Fruit fly (Drosophila melanogaster): ENCODE results near the gene vkg.

Gene vkg

dm6 chr2L:5028091-5028490, at the start of gene vkg:
vkg (minus strand) TSS chr2L:5028191.
- TF ChIP-seq gl (tag; optimal IDR thresholded peaks at IDR 0.05), result no peak
- no peak for TF ChIP-seq CG17806 (tag; optimal IDR thresholded peaks at IDR 0.05)
- no peak for TF ChIP-seq CG34367 (tag; optimal IDR thresholded peaks at IDR 0.05)
- TF ChIP-seq EcR (GFP tag; optimal IDR thresholded peaks at IDR 0.05), result no peak
- no peak for TF ChIP-seq D1 (tag; optimal IDR thresholded peaks at IDR 0.05)
- TF ChIP-seq CG4496 (GFP tag; IDR thresholded peaks at IDR 0.05), result no peak
- TF ChIP-seq Snoo (tag; optimal IDR thresholded peaks at IDR 0.05), result no peak
- TF ChIP-seq Ets98B (GFP tag; IDR thresholded peaks at IDR 0.05), result no peak

- no peak for TF ChIP-seq fd96Ca (GFP tag; IDR thresholded peaks at IDR 0.05)
- TF ChIP-seq EcR (GFP tag; optimal IDR thresholded peaks at IDR 0.05), result peak; percentile 34
Measured at dm6 chr2L:5072357-5072756, 44.4 kb upstream of the vkg start.

dm6 chr2L:5070797-5071579, 43.0 kb upstream of the vkg start, which contains the start of gene RpL37A:
RpL37A (plus strand) TSS chr2L:5070957.
- TF ChIP-seq CG15710 (tag; optimal IDR thresholded peaks at IDR 0.05) (peak; percentile 16), D1 (tag; optimal IDR thresholded peaks at IDR 0.05) (peak; percentile 50), CG8301 (tag; optimal IDR thresholded peaks at IDR 0.05) (no peak), Pif1A (GFP tag; optimal IDR thresholded peaks at IDR 0.05) (peak; percentile 74), CG8159 (tag; optimal IDR thresholded peaks at IDR 0.05) (peak; percentile 91), CG34367 (tag; optimal IDR thresholded peaks at IDR 0.05) (peak; percentile 59), EcR (GFP tag; optimal IDR thresholded peaks at IDR 0.05) (no peak), CG32121 (GFP tag; IDR thresholded peaks at IDR 0.05) (no peak; the same call in 1 of the 2 replicates), CG4496 (GFP tag; IDR thresholded peaks at IDR 0.05) (peak; percentile 84), CG10348 (GFP tag; IDR thresholded peaks at IDR 0.05) (no peak), Pif1B (GFP tag; optimal IDR thresholded peaks at IDR 0.05) (no peak), Ets98B (GFP tag; IDR thresholded peaks at IDR 0.05) (peak; percentile 60), Snoo (tag; optimal IDR thresholded peaks at IDR 0.05) (peak; percentile 83), CG12605 (GFP tag; IDR thresholded peaks at IDR 0.05) (peak; percentile 58), gl (tag; optimal IDR thresholded peaks at IDR 0.05) (peak; percentile 62), CG9948 (tag; optimal IDR thresholded peaks at IDR 0.05) (no peak), CG13204 (GFP tag; optimal IDR thresholded peaks at IDR 0.05) (no peak), CG17806 (tag; optimal IDR thresholded peaks at IDR 0.05) (peak; percentile 32)

dm6 chr2L:5063936-5064335, 35.9 kb upstream of the vkg start:
- TF ChIP-seq CG8159 (tag; optimal IDR thresholded peaks at IDR 0.05), result no peak
- no peak for TF ChIP-seq CG32121 (GFP tag; IDR thresholded peaks at IDR 0.05)
- TF ChIP-seq CG14655 (GFP tag; optimal IDR thresholded peaks at IDR 0.05), result no peak
- no peak for TF ChIP-seq Snoo (tag; optimal IDR thresholded peaks at IDR 0.05)
- TF ChIP-seq CG13204 (GFP tag; optimal IDR thresholded peaks at IDR 0.05), result no peak
- TF ChIP-seq EcR (GFP tag; optimal IDR thresholded peaks at IDR 0.05), result no peak
- TF ChIP-seq CG12605 (GFP tag; IDR thresholded peaks at IDR 0.05), result no peak
- TF ChIP-seq Ets98B (GFP tag; IDR thresholded peaks at IDR 0.05), result no peak
- no peak for TF ChIP-seq Pif1A (GFP tag; optimal IDR thresholded peaks at IDR 0.05)
- no peak for TF ChIP-seq CG10348 (GFP tag; IDR thresholded peaks at IDR 0.05)
- no peak for TF ChIP-seq CG9948 (tag; optimal IDR thresholded peaks at IDR 0.05)
- TF ChIP-seq rn (GFP tag; IDR thresholded peaks at IDR 0.05), result no peak
- TF ChIP-seq CG4496 (GFP tag; IDR thresholded peaks at IDR 0.05), result no peak
- TF ChIP-seq D1 (tag; optimal IDR thresholded peaks at IDR 0.05), result no peak
- TF ChIP-seq gl (tag; optimal IDR thresholded peaks at IDR 0.05), result no peak
- TF ChIP-seq CG17806 (tag; optimal IDR thresholded peaks at IDR 0.05), result no peak

- TF ChIP-seq CG12605 (GFP tag; IDR thresholded peaks at IDR 0.05) (no peak), CG32121 (GFP tag; IDR thresholded peaks at IDR 0.05) (0 out of 2 replicates have a peak, but pooled peaks have one; percentile 9)
Measured at dm6 chr2L:5062799-5063404, 34.9 kb upstream of the vkg start.

- 0 out of 3 replicates have a peak, but pooled peaks have one; percentile 34 for TF ChIP-seq CG4496 (GFP tag; IDR thresholded peaks at IDR 0.05)
- no peak for TF ChIP-seq Pif1B (GFP tag; optimal IDR thresholded peaks at IDR 0.05)
- 0 out of 2 replicates have a peak, but pooled peaks have one; percentile 15 for TF ChIP-seq Ets98B (GFP tag; IDR thresholded peaks at IDR 0.05)
Measured at dm6 chr2L:5060952-5061478, 33.0 kb upstream of the vkg start.

dm6 chr2L:5060515-5060914, 32.5 kb upstream of the vkg start, which contains the start of gene qtc:
qtc (plus strand) TSS chr2L:5060815.
- TF ChIP-seq CG32121 (GFP tag; IDR thresholded peaks at IDR 0.05) (no peak), Pif1B (GFP tag; optimal IDR thresholded peaks at IDR 0.05) (no peak), CG9948 (tag; optimal IDR thresholded peaks at IDR 0.05) (no peak)
